Fruit fly (Drosophila melanogaster) whole organism, embryonic: Measurements from ENCODE around the gene HSPBAP1.

Experiments used
- Abd-B ChIP-seq: fragments of 200-800 bp; sonication (Bioruptor generic); optimal IDR thresholded peaks from 2 replicates; lab custom pipeline; 2018; ENCODE audit warnings: missing biosample characterization, mild to moderate bottlenecking, missing genetic modification characterization, moderate library complexity
- Atf6 ChIP-seq: fragments of 200-800 bp; sonication (Bioruptor generic); IDR thresholded peaks from 2 replicates; pipeline ENCODE4 v1.3.6; 2022; ENCODE audit warnings: missing biosample characterization, missing genetic modification characterization
- CG10274 ChIP-seq: fragments of 200-800 bp; sonication (Bioruptor generic); optimal IDR thresholded peaks from 3 replicates; lab custom pipeline; 2017; ENCODE audit warnings: missing biosample characterization, mild to moderate bottlenecking, missing genetic modification characterization
- CG11456 ChIP-seq: fragments of 200-800 bp; sonication (Bioruptor generic); IDR thresholded peaks from 3 replicates; pipeline ENCODE4 v1.3.6; 2022; ENCODE audit warnings: missing biosample characterization, missing genetic modification characterization
- CG11504 ChIP-seq: fragments of 200-800 bp; sonication (Bioruptor generic); optimal IDR thresholded peaks from 3 replicates; lab custom pipeline; 2019; ENCODE audit warnings: missing biosample characterization, mild to moderate bottlenecking, missing genetic modification characterization, moderate library complexity
- CG11696 ChIP-seq: fragments of 200-800 bp; sonication (Bioruptor generic); IDR thresholded peaks from 2 replicates; pipeline ENCODE4 v1.3.6; 2022; ENCODE audit warnings: missing biosample characterization, missing genetic modification characterization
- CG13894 ChIP-seq: fragments of 200-800 bp; sonication (Bioruptor generic); optimal IDR thresholded peaks from 3 replicates; lab custom pipeline; 2018; ENCODE audit warnings: missing biosample characterization, mild to moderate bottlenecking, missing genetic modification characterization, moderate library complexity
- CG14050 ChIP-seq: fragments of 200-800 bp; sonication (Bioruptor generic); IDR thresholded peaks from 3 replicates; pipeline ENCODE4 v1.3.6; 2022; ENCODE audit warnings: missing biosample characterization, missing genetic modification characterization
- CG15514 ChIP-seq: fragments of 200-800 bp; sonication (Bioruptor generic); optimal IDR thresholded peaks from 3 replicates; lab custom pipeline; 2017; ENCODE audit warnings: missing biosample characterization, missing genetic modification characterization, mild to moderate bottlenecking, moderate library complexity, missing genetic modification reagents
- CG15696 ChIP-seq: fragments of 200-800 bp; sonication (Bioruptor generic); optimal IDR thresholded peaks from 2 replicates; lab custom pipeline; 2019; ENCODE audit warnings: missing biosample characterization, mild to moderate bottlenecking, missing genetic modification characterization, moderate library complexity
- CG18599 ChIP-seq: fragments of 200-800 bp; sonication (Bioruptor generic); optimal IDR thresholded peaks from 3 replicates; lab custom pipeline; 2017; ENCODE audit warnings: missing biosample characterization, missing genetic modification characterization, mild to moderate bottlenecking, moderate library complexity, missing genetic modification reagents
- CG2120 ChIP-seq: fragments of 200-800 bp; sonication (Bioruptor generic); optimal IDR thresholded peaks from 3 replicates; lab custom pipeline; 2016; ENCODE audit warnings: missing biosample characterization, missing genetic modification characterization
- CG32767 ChIP-seq: fragments of 200-800 bp; sonication (Bioruptor generic); IDR thresholded peaks from 2 replicates; pipeline ENCODE4 v1.3.6; 2022; ENCODE audit warnings: missing biosample characterization, missing genetic modification characterization
- CG34422 ChIP-seq: fragments of 200-800 bp; sonication (Bioruptor generic); IDR thresholded peaks from 3 replicates; pipeline ENCODE4 v1.3.6; 2022; ENCODE audit warnings: missing biosample characterization, missing genetic modification characterization
- CG43689 ChIP-seq: fragments of 200-800 bp; sonication (Bioruptor generic); IDR thresholded peaks from 2 replicates; pipeline ENCODE4 v1.3.6; 2022; ENCODE audit warnings: missing biosample characterization, missing genetic modification characterization
- CG4424 ChIP-seq: fragments of 200-800 bp; sonication (Bioruptor generic); optimal IDR thresholded peaks from 3 replicates; lab custom pipeline; 2016; ENCODE audit warnings: missing biosample characterization, missing genetic modification characterization
- CG6791 ChIP-seq: fragments of 200-800 bp; sonication (Bioruptor generic); IDR thresholded peaks from 3 replicates; pipeline ENCODE4 v1.3.6; 2022; ENCODE audit warnings: missing biosample characterization, missing genetic modification characterization; ENCODE audit not compliant: partially characterized antibody
- CG8478 ChIP-seq: fragments of >200 bp; optimal IDR thresholded peaks from 2 replicates; lab custom pipeline; 2018
- Dref ChIP-seq: fragments of 200-800 bp; sonication (Bioruptor generic); IDR thresholded peaks from 2 replicates; pipeline ENCODE4 v1.3.6; 2022; ENCODE audit warnings: missing biosample characterization, missing genetic modification characterization
- H2.0 ChIP-seq: fragments of 200-800 bp; sonication (Bioruptor generic); IDR thresholded peaks from 2 replicates; pipeline ENCODE4 v1.3.6; 2022; ENCODE audit warnings: missing biosample characterization, missing genetic modification characterization
- HLH3B ChIP-seq: fragments of 200-800 bp; sonication (Bioruptor generic); IDR thresholded peaks from 2 replicates; pipeline ENCODE4 v1.3.6; 2022; ENCODE audit warnings: missing biosample characterization, missing genetic modification characterization
- HLH4C ChIP-seq: fragments of 200-800 bp; sonication (Bioruptor generic); IDR thresholded peaks from 3 replicates; pipeline ENCODE4 v1.3.6; 2022; ENCODE audit warnings: missing biosample characterization, missing genetic modification characterization; ENCODE audit not compliant: partially characterized antibody
- Sin3A ChIP-seq: fragments of >200 bp; optimal IDR thresholded peaks from 2 replicates; lab custom pipeline; 2018
- Stat92E ChIP-seq, 3 experiments: fragments of >200 bp in 2 of 3; fragments of 200-800 bp in 1 of 3; sonication (Bioruptor generic) in 1 of 3; optimal IDR thresholded peaks; 2 replicates each; lab custom pipeline; 2017 to 2019; ENCODE audit warnings: missing biosample characterization in 3 of 3, missing genetic modification characterization in 3 of 3, mild to moderate bottlenecking in 1 of 3, moderate library complexity in 1 of 3
- Taf1 ChIP-seq: fragments of 200-800 bp; sonication (Bioruptor generic); IDR thresholded peaks from 2 replicates; pipeline ENCODE4 v1.3.6; 2022; ENCODE audit warnings: missing biosample characterization, missing genetic modification characterization
- ac ChIP-seq: fragments of 200-800 bp; sonication (Bioruptor generic); optimal IDR thresholded peaks from 3 replicates; lab custom pipeline; 2017; ENCODE audit warnings: missing biosample characterization, mild to moderate bottlenecking, missing genetic modification characterization
- chinmo ChIP-seq: fragments of 200-800 bp; sonication (Bioruptor generic); IDR thresholded peaks from 4 replicates; pipeline ENCODE4 v1.3.6; 2022; ENCODE audit warnings: missing biosample characterization, missing genetic modification characterization; ENCODE audit not compliant: partially characterized antibody
- crol ChIP-seq: fragments of 200-800 bp; sonication (Bioruptor generic); IDR thresholded peaks from 2 replicates; pipeline ENCODE4 v1.3.6; 2022; ENCODE audit warnings: missing biosample characterization, missing genetic modification characterization
- dati ChIP-seq: fragments of 200-800 bp; sonication (Bioruptor generic); IDR thresholded peaks from 2 replicates; pipeline ENCODE4 v1.3.6; 2022; ENCODE audit warnings: missing biosample characterization, missing genetic modification characterization
- ewg ChIP-seq: fragments of 200-800 bp; sonication (Bioruptor generic); optimal IDR thresholded peaks from 3 replicates; lab custom pipeline; 2017; ENCODE audit warnings: mild to moderate bottlenecking, missing biosample characterization, missing genetic modification reagents, missing genetic modification characterization
- exex ChIP-seq: fragments of 200-800 bp; sonication (Bioruptor generic); optimal IDR thresholded peaks from 4 replicates; lab custom pipeline; 2018; ENCODE audit warnings: missing biosample characterization, mild to moderate bottlenecking, missing genetic modification characterization, moderate library complexity
- fd3F ChIP-seq: fragments of 200-800 bp; sonication (Bioruptor generic); optimal IDR thresholded peaks from 2 replicates; lab custom pipeline; 2018; ENCODE audit warnings: missing biosample characterization, mild to moderate bottlenecking, missing genetic modification characterization, moderate library complexity
- hbn ChIP-seq: fragments of 200-800 bp; sonication (Bioruptor generic); IDR thresholded peaks from 2 replicates; pipeline ENCODE4 v1.3.6; 2022; ENCODE audit warnings: missing biosample characterization, missing genetic modification characterization; ENCODE audit not compliant: partially characterized antibody
- ind ChIP-seq: fragments of 200-800 bp; sonication (Bioruptor generic); optimal IDR thresholded peaks from 3 replicates; lab custom pipeline; 2016; ENCODE audit warnings: missing biosample characterization, missing genetic modification characterization
- jigr1 ChIP-seq: fragments of 200-800 bp; sonication (Bioruptor generic); IDR thresholded peaks from 3 replicates; pipeline ENCODE4 v1.3.6; 2022; ENCODE audit warnings: missing biosample characterization, missing genetic modification characterization
- lola ChIP-seq, 3 experiments: fragments of >200 bp in 2 of 3; fragments of 200-800 bp in 1 of 3; sonication (Bioruptor generic) in 1 of 3; optimal IDR thresholded peaks; 2 replicates each; lab custom pipeline; 2017 to 2019; ENCODE audit warnings: missing biosample characterization in 3 of 3, missing genetic modification characterization in 3 of 3, mild to moderate bottlenecking in 1 of 3, moderate library complexity in 1 of 3
- org-1 ChIP-seq: fragments of 200-800 bp; sonication (Bioruptor generic); optimal IDR thresholded peaks from 2 replicates; lab custom pipeline; 2017; ENCODE audit warnings: missing biosample characterization, missing genetic modification characterization
- prd ChIP-seq, 3 experiments: fragments of >200 bp in 2 of 3; fragments of 200-800 bp in 1 of 3; sonication (Bioruptor generic) in 1 of 3; optimal IDR thresholded peaks in 2 of 3; IDR thresholded peaks in 1 of 3; 2 replicates in 2 of 3; 3 replicates in 1 of 3; pipeline versions ENCODE4 v1.3.6 to Lab custom; 2017 to 2022; ENCODE audit warnings: missing biosample characterization in 1 of 3, missing genetic modification characterization in 1 of 3
- repo ChIP-seq: fragments of 200-800 bp; sonication (Bioruptor generic); optimal IDR thresholded peaks from 2 replicates; lab custom pipeline; 2016; ENCODE audit warnings: missing biosample characterization, missing genetic modification characterization
- ro ChIP-seq: fragments of 200-800 bp; sonication (Bioruptor generic); IDR thresholded peaks from 2 replicates; pipeline ENCODE4 v1.3.6; 2022; ENCODE audit warnings: missing biosample characterization, missing genetic modification characterization
- run ChIP-seq: fragments of 200-800 bp; sonication (Bioruptor generic); optimal IDR thresholded peaks from 3 replicates; lab custom pipeline; 2018; ENCODE audit warnings: missing biosample characterization, mild to moderate bottlenecking, missing genetic modification characterization
- scrt ChIP-seq: fragments of 200-800 bp; sonication (Bioruptor generic); optimal IDR thresholded peaks from 2 replicates; lab custom pipeline; 2018; ENCODE audit warnings: missing biosample characterization, mild to moderate bottlenecking, missing genetic modification characterization, moderate library complexity
- sens-2 ChIP-seq: fragments of 200-800 bp; sonication (Bioruptor generic); IDR thresholded peaks from 2 replicates; pipeline ENCODE4 v1.3.6; 2022; ENCODE audit warnings: missing biosample characterization, missing genetic modification characterization
- tin ChIP-seq: fragments of 200-800 bp; sonication (Bioruptor generic); optimal IDR thresholded peaks from 3 replicates; lab custom pipeline; 2016; ENCODE audit warnings: missing biosample characterization, missing genetic modification characterization
- vnd ChIP-seq: fragments of 200-800 bp; sonication (Bioruptor generic); IDR thresholded peaks from 3 replicates; pipeline ENCODE4 v1.3.6; 2022; ENCODE audit warnings: missing biosample characterization, missing genetic modification characterization; ENCODE audit not compliant: partially characterized antibody

Gene HSPBAP1

dm6 chr3R:27661971-27662489, 33.0 kb upstream of the HSPBAP1 start, which contains the start of gene unc80 (continued):
- TF ChIP-seq lola (GFP tag; optimal IDR thresholded peaks at IDR 0.05; lab: Kevin White, UChicago): no peak
- no peak for TF ChIP-seq prd (optimal IDR thresholded peaks at IDR 0.05; lab: Kevin White, UChicago)
- TF ChIP-seq prd (GFP tag; IDR thresholded peaks at IDR 0.05; lab: Robert Waterston, UW): 0 out of 3 replicates have a peak, but pooled peaks have one; percentile 19
- TF ChIP-seq CG4424 (GFP tag; lab: Kevin White, UChicago): no peak
- TF ChIP-seq org-1 (GFP tag; lab: Kevin White, UChicago): peak; percentile 1
- 0 out of 2 replicates have a peak, but pooled peaks have one; percentile 21 for TF ChIP-seq Atf6 (GFP tag; lab: Robert Waterston, UW)
- no peak for TF ChIP-seq ro

dm6 chr3R:27662857-27663256, 32.2 kb upstream of the HSPBAP1 start:
- TF ChIP-seq CG15696 (tag; lab: Kevin White, UChicago) (no peak), CG11456 (GFP tag; lab: Robert Waterston, UW) (0 out of 3 replicates have a peak, but pooled peaks have one; percentile 17), tin (GFP tag; lab: Kevin White, UChicago) (no peak), CG32767 (GFP tag; lab: Robert Waterston, UW) (peak; percentile 27; the same call in 1 of the 2 replicates), run (tag; lab: Kevin White, UChicago) (no peak), crol (0 out of 2 replicates have a peak, but pooled peaks have one; percentile 16), chinmo (GFP tag; lab: Robert Waterston, UW) (0 out of 4 replicates have a peak, but pooled peaks have one; percentile 30), CG8478 (lab: Kevin White, UChicago) (peak; percentile 7), CG18599 (peak; percentile 1), ewg (GFP tag; lab: Kevin White, UChicago) (peak; percentile 87), CG34422 (GFP tag; lab: Robert Waterston, UW) (peak; percentile 80; the same call in 2 of the 3 replicates), CG43689 (GFP tag; lab: Robert Waterston, UW) (no peak), sens-2 (GFP tag; lab: Robert Waterston, UW) (no peak), fd3F (GFP tag; lab: Kevin White, UChicago) (no peak), scrt (GFP tag; lab: Kevin White, UChicago) (peak; percentile 100)

- TF ChIP-seq CG2120: peak; percentile 76
- TF ChIP-seq jigr1 (GFP tag; lab: Robert Waterston, UW): no peak
- 0 out of 2 replicates have a peak, but pooled peaks have one; percentile 9 for TF ChIP-seq HLH3B (GFP tag; lab: Robert Waterston, UW)
- peak; percentile 85 for TF ChIP-seq HLH4C
- TF ChIP-seq Sin3A (lab: Kevin White, UChicago): peak; percentile 89
- no peak for TF ChIP-seq CG11504 (tag; lab: Kevin White, UChicago)
- peak; percentile 55 for TF ChIP-seq CG8478 (lab: Kevin White, UChicago)
- peak; percentile 74 for TF ChIP-seq CG15514 (GFP tag; lab: Kevin White, UChicago)
- no peak for TF ChIP-seq CG10274
- peak; percentile 47; the same call in 2 of the 3 replicates for TF ChIP-seq CG14050 (GFP tag; lab: Robert Waterston, UW)
- TF ChIP-seq CG6791 (GFP tag; lab: Robert Waterston, UW): peak; percentile 61; the same call in 2 of the 3 replicates
- TF ChIP-seq dati (GFP tag; lab: Robert Waterston, UW): no peak
- no peak for TF ChIP-seq H2.0 (GFP tag; lab: Robert Waterston, UW)
- TF ChIP-seq ind (GFP tag; lab: Kevin White, UChicago): peak; percentile 55
- TF ChIP-seq Abd-B: no peak
- TF ChIP-seq Taf1 (GFP tag; lab: Robert Waterston, UW): no peak
- TF ChIP-seq hbn (GFP tag; lab: Robert Waterston, UW): peak; percentile 56; the same call in 1 of the 2 replicates
- TF ChIP-seq ac (GFP tag; lab: Kevin White, UChicago): no peak
- no peak for TF ChIP-seq Stat92E (GFP tag; optimal IDR thresholded peaks at IDR 0.05; lab: Kevin White, UChicago)
- TF ChIP-seq vnd (GFP tag; lab: Robert Waterston, UW): peak; percentile 51; the same call in 2 of the 3 replicates
- TF ChIP-seq CG11696: no peak
- peak; percentile 78 for TF ChIP-seq Dref
- TF ChIP-seq repo (GFP tag; lab: Kevin White, UChicago): no peak
- TF ChIP-seq CG13894 (tag; lab: Kevin White, UChicago): no peak
- no peak for TF ChIP-seq exex
These were observed 17.8 kb upstream of the HSPBAP1 start, which contains the start of gene Hsdl2 for dm6 chr3R:27677174-27677726. TSS of gene Hsdl2 (plus strand) at chr3R:27677522.
